Worm (Caenorhabditis elegans): ENCODE results near the gene T26G10.5.
"Not testable (repeated sequence)": the region's sequence is repeated elsewhere in the genome, so short reads cannot be mapped to it uniquely, and the experiment has no call there.

T26G10.5 gene

DNA sequence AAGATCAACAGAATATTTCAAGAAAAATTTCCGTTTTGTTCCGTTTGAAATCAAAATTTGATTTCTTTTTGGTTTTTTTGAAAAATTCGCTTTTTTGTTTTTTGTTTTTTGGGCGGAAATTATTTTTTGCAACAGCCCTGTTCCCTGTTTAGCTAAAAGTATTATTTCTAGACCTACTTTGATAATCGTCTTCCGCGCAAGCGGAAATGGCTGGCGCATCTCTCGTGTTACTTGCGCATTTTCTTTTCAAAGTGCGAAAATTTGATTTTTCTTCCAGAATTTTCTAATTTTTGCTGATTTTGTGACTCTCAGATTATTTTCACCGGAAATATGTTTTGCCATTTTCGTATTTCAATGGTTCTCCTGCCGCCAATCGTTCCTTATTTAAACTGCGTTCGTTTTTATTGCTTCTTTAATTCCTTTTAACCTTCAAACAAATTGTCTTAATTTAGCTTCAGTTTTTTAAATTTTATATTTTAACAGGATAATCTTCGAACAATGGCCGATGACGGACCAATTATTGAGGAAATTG is 7.4 kb upstream of the T26G10.5 start, which contains the start of gene cpar-1:
cpar-1 (plus strand) TSS at position 482 of the 532 bp plus-strand sequence.
- TF ChIP-seq fkh-2 (tag; optimal IDR thresholded peaks at IDR 0.05) (no peak), skn-1 (tag; optimal IDR thresholded peaks at IDR 0.05) (no peak), ceh-16 (tag; optimal IDR thresholded peaks at IDR 0.05) (no peak), zag-1 (tag; optimal IDR thresholded peaks at IDR 0.05) (no peak), daf-12 (tag; optimal IDR thresholded peaks at IDR 0.05) (no peak)

DNA sequence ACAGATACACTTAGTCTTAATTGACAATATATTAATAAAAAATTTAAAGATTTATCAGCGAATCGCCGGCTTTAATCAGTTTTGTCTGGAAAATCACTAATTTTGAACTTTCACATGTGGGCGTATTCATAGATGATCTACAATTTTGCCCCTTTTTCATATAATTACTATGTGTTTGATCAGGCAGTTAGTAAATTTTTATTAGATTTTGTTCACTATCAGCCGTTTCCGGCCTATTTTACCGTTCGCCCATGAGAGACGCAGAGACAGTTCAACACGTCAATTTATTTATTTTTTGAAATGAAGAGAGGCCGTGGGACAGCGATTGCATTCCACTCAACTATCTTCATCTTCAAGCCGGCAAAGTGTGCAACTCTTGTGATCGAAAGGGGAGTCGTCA is 6.0 kb downstream of the T26G10.5 start, which contains the start of gene T26G10.4:
T26G10.4 (plus strand) TSS at position 301 of the 400 bp plus-strand sequence.
- TF ChIP-seq ztf-11, elt-2, hmg-11 (tag; optimal IDR thresholded peaks at IDR 0.05): not testable (repeated sequence)

DNA sequence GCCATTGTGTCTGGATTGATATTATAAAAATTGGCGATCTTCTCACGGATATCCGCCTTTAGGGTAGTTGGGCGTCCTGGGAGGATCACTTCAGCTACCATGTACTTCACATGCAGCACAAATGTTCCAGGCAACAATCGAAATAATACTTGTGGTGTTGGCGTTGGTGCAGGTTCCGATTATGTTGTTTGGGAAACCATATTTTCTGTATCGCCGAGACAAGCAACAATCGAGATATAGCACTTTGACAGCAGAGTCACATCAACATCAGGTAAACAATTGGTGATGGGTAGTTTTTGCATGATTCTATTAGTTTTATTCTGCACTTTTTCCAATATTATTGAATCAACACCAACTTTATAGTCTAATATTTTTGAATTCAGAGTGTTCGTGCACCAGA is 12.9 kb downstream of the T26G10.5 start, which contains the start of gene T26G10.3:
T26G10.3 (minus strand) TSS at position 101 of the 400 bp plus-strand sequence.
- no peak for TF ChIP-seq nhr-12 (tag; optimal IDR thresholded peaks at IDR 0.05)
- no peak for TF ChIP-seq nhr-43 (tag; optimal IDR thresholded peaks at IDR 0.05; ENCODE audit: poor library complexity, severe bottlenecking)
- TF ChIP-seq nhr-23 (tag; optimal IDR thresholded peaks at IDR 0.05): no peak
- TF ChIP-seq fos-1 (tag; optimal IDR thresholded peaks at IDR 0.05): no peak
- TF ChIP-seq zag-1 (tag; optimal IDR thresholded peaks at IDR 0.05): no peak
- TF ChIP-seq egl-27 (tag; optimal IDR thresholded peaks at IDR 0.05): no peak
- no peak for TF ChIP-seq ztf-11 (tag; optimal IDR thresholded peaks at IDR 0.05)

DNA sequence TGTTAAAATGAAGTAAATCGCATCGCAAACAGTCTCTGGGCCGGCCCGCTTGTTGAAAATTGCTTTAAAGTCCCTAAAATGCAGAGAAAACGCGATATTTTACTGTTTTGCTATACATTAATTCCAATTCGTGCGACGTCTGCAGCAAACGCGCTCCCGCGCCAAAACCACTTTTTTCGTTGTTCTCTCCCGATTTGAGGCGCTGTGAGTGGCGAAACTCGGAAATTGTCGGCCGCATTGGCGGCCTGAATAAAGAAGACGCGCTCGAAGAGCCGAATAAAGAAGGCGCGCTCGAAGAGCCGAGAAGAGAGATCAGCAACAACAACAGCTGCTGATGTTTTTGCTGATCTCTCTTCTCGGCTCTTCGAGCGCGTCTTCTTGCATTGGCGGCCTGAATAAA is 17.9 kb downstream of the T26G10.5 start:
- TF ChIP-seq snpc-4 (tag; optimal IDR thresholded peaks at IDR 0.05): peak; percentile 90
- peak; percentile 24 for TF ChIP-seq lin-15B (tag; optimal IDR thresholded peaks at IDR 0.05)

DNA sequence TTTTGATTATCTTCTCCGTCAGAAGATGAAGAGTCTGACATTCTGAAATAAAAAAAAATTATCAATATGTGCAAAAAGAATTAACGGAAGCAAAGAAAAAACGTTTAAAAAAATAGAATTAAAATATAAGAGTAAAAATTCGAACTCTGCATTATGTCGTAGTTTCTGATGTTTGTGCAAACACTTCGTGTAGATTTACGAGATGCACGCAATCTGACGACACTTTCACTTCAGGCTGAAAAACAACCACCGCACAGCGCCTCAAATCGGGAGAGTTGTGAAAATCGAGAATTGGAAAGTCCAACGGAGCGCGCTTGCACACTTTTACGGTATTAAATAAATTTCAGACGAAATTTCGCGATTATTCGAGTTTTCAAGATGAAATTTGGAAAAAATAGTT is 19.6 kb downstream of the T26G10.5 start, which contains the start of gene T26G10.1:
T26G10.1 (minus strand) TSS at position 42 of the 400 bp plus-strand sequence.
- TF ChIP-seq elt-3 (tag; optimal IDR thresholded peaks at IDR 0.05) (no peak), unc-62 (GFP tag; optimal IDR thresholded peaks at IDR 0.05) (no peak), nhr-77 (tag; optimal IDR thresholded peaks at IDR 0.05) (peak; percentile 52), tbx-2 (tag; optimal IDR thresholded peaks at IDR 0.05) (peak; percentile 19), ceh-9 (tag; optimal IDR thresholded peaks at IDR 0.05) (no peak), ceh-82 (tag; optimal IDR thresholded peaks at IDR 0.05) (no peak), aly-2 (tag; optimal IDR thresholded peaks at IDR 0.05) (no peak), ceh-28 (tag; optimal IDR thresholded peaks at IDR 0.05) (peak; percentile 55), nhr-76 (tag; optimal IDR thresholded peaks at IDR 0.05) (no peak), fkh-2 (tag; optimal IDR thresholded peaks at IDR 0.05) (no peak), snpc-4 (tag; optimal IDR thresholded peaks at IDR 0.05) (peak; percentile 80), ztf-4 (tag; optimal IDR thresholded peaks at IDR 0.05) (no peak), eor-1 (tag; optimal IDR thresholded peaks at IDR 0.05) (no peak), R02D3.7 (tag; optimal IDR thresholded peaks at IDR 0.05) (peak; percentile 97), nhr-12 (tag; optimal IDR thresholded peaks at IDR 0.05) (no peak), fkh-10 (GFP tag; optimal IDR thresholded peaks at IDR 0.05) (peak; percentile 7), mml-1 (tag; optimal IDR thresholded peaks at IDR 0.05) (no peak), nfya-1 (tag; optimal IDR thresholded peaks at IDR 0.05; ENCODE audit: insufficient read depth) (peak; percentile 73), hmg-11 (tag; optimal IDR thresholded peaks at IDR 0.05) (peak; percentile 30), nhr-25 (tag; optimal IDR thresholded peaks at IDR 0.05) (peak; percentile 41), elt-2 (tag; optimal IDR thresholded peaks at IDR 0.05) (peak; percentile 31), pha-4 (tag; optimal IDR thresholded peaks at IDR 0.05) (peak; percentile 40), egl-5 (tag; optimal IDR thresholded peaks at IDR 0.05) (no peak), pqm-1 (tag; optimal IDR thresholded peaks at IDR 0.05) (peak; percentile 19), nhr-237 (tag; optimal IDR thresholded peaks at IDR 0.05) (no peak), zag-1 (tag; optimal IDR thresholded peaks at IDR 0.05) (no peak), skn-1 (tag; optimal IDR thresholded peaks at IDR 0.05) (peak; percentile 31), mdl-1 (tag; optimal IDR thresholded peaks at IDR 0.05) (no peak), nhr-11 (tag; optimal IDR thresholded peaks at IDR 0.05) (no peak), nhr-23 (tag; optimal IDR thresholded peaks at IDR 0.05) (peak; percentile 61), nhr-28 (tag; optimal IDR thresholded peaks at IDR 0.05) (no peak), lsy-12 (tag; optimal IDR thresholded peaks at IDR 0.05) (peak; percentile 9), egl-27 (tag; optimal IDR thresholded peaks at IDR 0.05) (no peak), daf-12 (tag; optimal IDR thresholded peaks at IDR 0.05) (no peak), lin-39 (tag; optimal IDR thresholded peaks at IDR 0.05) (peak; percentile 31), nhr-43 (tag; optimal IDR thresholded peaks at IDR 0.05; ENCODE audit: poor library complexity, severe bottlenecking) (peak; percentile 59), lin-15B (tag; optimal IDR thresholded peaks at IDR 0.05) (peak; percentile 95), ZK546.5 (tag; optimal IDR thresholded peaks at IDR 0.05) (no peak), fos-1 (tag; optimal IDR thresholded peaks at IDR 0.05) (no peak), jun-1 (tag; optimal IDR thresholded peaks at IDR 0.05) (peak; percentile 19)
